Worm (Caenorhabditis elegans) whole organism, midembryonic: Measurements from ENCODE around the gene srh-104.

Experiments used
- flt-1 ChIP-seq: fragments of 200-800 bp; sonication (Bioruptor generic); IDR thresholded peaks from 2 replicates; pipeline ENCODE4 v1.3.6; 2022; ENCODE audit warnings: missing genetic modification characterization, missing compliant biosample characterization
- ref-1 ChIP-seq: fragments of 200-800 bp; sonication (Bioruptor generic); conservative IDR thresholded peaks from 2 replicates; pipeline ENCODE4 v1.3.6; 2022; ENCODE audit warnings: missing genetic modification reagents, missing genetic modification characterization, missing compliant biosample characterization
- tab-1 ChIP-seq: fragments of 200-800 bp; sonication (Bioruptor generic); IDR thresholded peaks from 2 replicates; pipeline ENCODE4 v1.3.6; 2022; ENCODE audit warnings: missing genetic modification characterization, missing compliant biosample characterization
- ztf-23 ChIP-seq: fragments of 200-800 bp; sonication (Bioruptor generic); IDR thresholded peaks from 2 replicates; pipeline ENCODE4 v1.3.6; 2022; ENCODE audit warnings: missing genetic modification reagents, missing genetic modification characterization, missing compliant biosample characterization
- ztf-29 ChIP-seq: fragments of 200-800 bp; sonication (Bioruptor generic); IDR thresholded peaks from 2 replicates; pipeline ENCODE4 v1.3.6; 2022; ENCODE audit warnings: missing genetic modification reagents, missing genetic modification characterization, missing compliant biosample characterization

- TF ChIP-seq flt-1 (GFP tag; lab: Robert Waterston, UW) (no peak), tab-1 (no peak), ztf-29 (GFP tag; lab: Robert Waterston, UW) (no peak), ref-1 (GFP tag; lab: Robert Waterston, UW) (no peak), ztf-23 (GFP tag; lab: Robert Waterston, UW) (no peak)
These were observed 48.6 kb downstream of the srh-104 start, which contains the start of gene rabr-3 for ce11 chrV:16195379-16195778.
